Worm (Caenorhabditis elegans): ENCODE results near the gene ZC449.5.
A peak's percentile ranks its signal among the peaks of the same experiment; 100 is the strongest.

The ZC449.5 gene

ce11 chrX:4997548-4998087 lies 40.0 kb downstream of the ZC449.5 start, which contains the start of gene ZC8.6 (continued):
- TF ChIP-seq T26A8.4 (GFP tag; IDR thresholded peaks at IDR 0.05) (no peak), rbr-2 (tag; optimal IDR thresholded peaks at IDR 0.05) (no peak), unc-62 (GFP tag; optimal IDR thresholded peaks at IDR 0.05 in 1 of 2) (no peak), unc-62 (tag; optimal IDR thresholded peaks at IDR 0.05) (no peak), hlh-11 (tag; optimal IDR thresholded peaks at IDR 0.05) (peak; percentile 67), egl-43 (GFP tag; IDR thresholded peaks at IDR 0.05) (no peak), F44E2.7 (GFP tag; IDR thresholded peaks at IDR 0.05) (no peak), hlh-30 (tag; optimal IDR thresholded peaks at IDR 0.05; ENCODE audit: insufficient read depth) (peak; percentile 13), skn-1 (tag; optimal IDR thresholded peaks at IDR 0.05) (no peak), daf-8 (GFP tag; IDR thresholded peaks at IDR 0.05) (no peak), tra-1 (GFP tag; IDR thresholded peaks at IDR 0.05) (no peak), hif-1 (tag; optimal IDR thresholded peaks at IDR 0.05) (peak in 1 of 2 experiments; percentile 27), pha-4 (GFP tag; IDR thresholded peaks at IDR 0.05) (no peak), pha-4 (tag; optimal IDR thresholded peaks at IDR 0.05) (no peak), spr-1 (tag; optimal IDR thresholded peaks at IDR 0.05) (no peak), lsy-2 (tag; optimal IDR thresholded peaks at IDR 0.05) (no peak), daf-12 (tag; optimal IDR thresholded peaks at IDR 0.05) (no peak), zfp-3 (GFP tag; conservative IDR thresholded peaks at IDR 0.05) (no peak), gei-8 (GFP tag; optimal IDR thresholded peaks at IDR 0.05) (no peak), zag-1 (tag; optimal IDR thresholded peaks at IDR 0.05) (no peak), lin-39 (tag; optimal IDR thresholded peaks at IDR 0.05) (no peak), F49E8.2 (tag; optimal IDR thresholded peaks at IDR 0.05; ENCODE audit: borderline replicate concordance) (no peak), saeg-2 (GFP tag; IDR thresholded peaks at IDR 0.05) (no peak), tag-97 (GFP tag; IDR thresholded peaks at IDR 0.05) (no peak), zip-11 (GFP tag; IDR thresholded peaks at IDR 0.05) (no peak), nhr-6 (tag; optimal IDR thresholded peaks at IDR 0.05) (no peak), dmd-6 (GFP tag; IDR thresholded peaks at IDR 0.05) (no peak; the same call in 1 of the 2 replicates), mdl-1 (tag; optimal IDR thresholded peaks at IDR 0.05) (peak in 1 of 2 experiments; percentile 33), ceh-82 (tag; optimal IDR thresholded peaks at IDR 0.05) (no peak)

- TF ChIP-seq php-3 (GFP tag; IDR thresholded peaks at IDR 0.05), result 0 out of 2 replicates have a peak, but pooled peaks have one; percentile 11
- no peak for TF ChIP-seq tra-1 (GFP tag; IDR thresholded peaks at IDR 0.05)
- no peak for TF ChIP-seq F10B5.3 (tag; optimal IDR thresholded peaks at IDR 0.05)
- TF ChIP-seq R02D3.7 (tag; optimal IDR thresholded peaks at IDR 0.05), result no peak
- TF ChIP-seq egl-43 (GFP tag; IDR thresholded peaks at IDR 0.05), result peak; percentile 66; the same call in 1 of the 2 replicates
- peak; percentile 70 for TF ChIP-seq set-16 (GFP tag; IDR thresholded peaks at IDR 0.05)
- no peak for TF ChIP-seq mes-2 (tag; optimal IDR thresholded peaks at IDR 0.05; ENCODE audit: poor library complexity, severe bottlenecking)
- TF ChIP-seq fkh-10 (GFP tag; optimal IDR thresholded peaks at IDR 0.05), result no peak
These were observed 45.0 kb downstream of the ZC449.5 start for ce11 chrX:4992523-4992922.

- TF ChIP-seq set-16 (GFP tag; IDR thresholded peaks at IDR 0.05) (peak; percentile 64), Y105C5A.15 (GFP tag; IDR thresholded peaks at IDR 0.05) (no peak)
These were observed 50.0 kb downstream of the ZC449.5 start for ce11 chrX:4987617-4988016.

- TF ChIP-seq egl-43 (GFP tag; IDR thresholded peaks at IDR 0.05) (0 out of 2 replicates have a peak, but pooled peaks have one; percentile 38), hif-1 (tag; optimal IDR thresholded peaks at IDR 0.05) (no peak), dve-1 (tag; optimal IDR thresholded peaks at IDR 0.05; ENCODE audit: insufficient read depth) (no peak), lin-29 (GFP tag; IDR thresholded peaks at IDR 0.05) (no peak), set-16 (GFP tag; IDR thresholded peaks at IDR 0.05) (peak; percentile 68), T20F7.1 (GFP tag; optimal IDR thresholded peaks at IDR 0.05) (no peak), nhr-48 (tag; optimal IDR thresholded peaks at IDR 0.05) (no peak), unc-39 (tag; optimal IDR thresholded peaks at IDR 0.05) (no peak), mxl-2 (GFP tag; conservative IDR thresholded peaks at IDR 0.05) (no peak)
These were observed 51.2 kb downstream of the ZC449.5 start for ce11 chrX:4986354-4986753.

Measured in whole organism, L4 larva.